Worm (Caenorhabditis elegans): ENCODE data around the gene Y48G9A.11.

Y48G9A.11 gene

DNA sequence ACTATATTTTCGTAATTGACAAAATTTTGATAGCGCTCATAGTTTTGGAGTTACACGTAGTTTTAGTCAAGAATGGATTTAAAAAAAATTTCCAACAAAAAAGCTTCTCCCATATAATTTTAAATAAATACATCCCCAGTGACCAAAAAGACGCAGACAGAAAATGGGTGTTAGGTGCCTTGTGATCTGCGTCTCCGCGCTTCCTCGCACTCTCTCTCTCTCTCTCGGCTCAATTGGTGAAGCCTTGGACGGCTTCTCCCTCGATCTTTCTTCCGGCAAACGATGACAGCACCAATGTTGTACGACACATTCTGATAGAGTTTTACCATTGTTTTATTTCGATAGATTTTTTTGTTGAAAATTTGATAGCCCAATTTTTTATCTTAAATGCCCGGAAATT lies 13.3 kb upstream of the Y48G9A.11 start:
- no peak for TF ChIP-seq ceh-39 (tag; optimal IDR thresholded peaks at IDR 0.05)
- peak; percentile 50 for TF ChIP-seq ces-1 (GFP tag; optimal IDR thresholded peaks at IDR 0.05)
- no peak for TF ChIP-seq ztf-11 (tag; optimal IDR thresholded peaks at IDR 0.05)
- no peak for TF ChIP-seq cnd-1 (tag; optimal IDR thresholded peaks at IDR 0.05)
- no peak for TF ChIP-seq ceh-83 (GFP tag; optimal IDR thresholded peaks at IDR 0.05)
- TF ChIP-seq lin-32 (GFP tag; optimal IDR thresholded peaks at IDR 0.05): no peak

DNA sequence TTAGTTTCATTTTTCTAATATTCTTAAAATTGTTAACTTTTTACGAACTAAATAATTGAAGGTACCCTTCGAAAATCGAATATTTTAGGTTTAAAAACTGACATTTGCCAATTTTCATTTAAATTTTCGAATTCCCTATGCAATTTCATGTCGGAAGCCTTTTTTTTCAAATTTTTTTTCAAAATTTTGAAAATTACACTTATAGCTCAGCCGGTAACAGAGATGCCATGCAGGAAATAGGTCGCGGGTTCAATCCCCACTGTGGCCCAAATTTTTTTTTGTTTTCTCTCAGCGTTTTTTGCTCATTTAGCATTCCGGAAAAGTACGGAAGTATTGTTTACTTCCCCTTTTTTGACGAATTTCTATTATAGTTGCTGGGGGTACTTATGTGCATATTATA lies 12.7 kb upstream of the Y48G9A.11 start:
- TF ChIP-seq ceh-43 (GFP tag; optimal IDR thresholded peaks at IDR 0.05) (no peak), lsy-2 (tag; optimal IDR thresholded peaks at IDR 0.05) (no peak), drap-1 (GFP tag; optimal IDR thresholded peaks at IDR 0.05) (no peak), bed-3 (GFP tag; optimal IDR thresholded peaks at IDR 0.05) (no peak), mls-2 (tag; optimal IDR thresholded peaks at IDR 0.05) (no peak), flh-1 (GFP tag; optimal IDR thresholded peaks at IDR 0.05) (no peak), cnd-1 (tag; optimal IDR thresholded peaks at IDR 0.05) (no peak), elt-3 (tag; optimal IDR thresholded peaks at IDR 0.05) (no peak), lin-13 (tag; optimal IDR thresholded peaks at IDR 0.05) (no peak), nhr-28 (tag; optimal IDR thresholded peaks at IDR 0.05) (no peak), ham-2 (GFP tag; optimal IDR thresholded peaks at IDR 0.05) (no peak), nhr-2 (tag; optimal IDR thresholded peaks at IDR 0.05) (no peak), sem-2 (GFP tag; optimal IDR thresholded peaks at IDR 0.05) (no peak), nhr-12 (tag; optimal IDR thresholded peaks at IDR 0.05) (no peak), ztf-11 (tag; optimal IDR thresholded peaks at IDR 0.05) (no peak)

DNA sequence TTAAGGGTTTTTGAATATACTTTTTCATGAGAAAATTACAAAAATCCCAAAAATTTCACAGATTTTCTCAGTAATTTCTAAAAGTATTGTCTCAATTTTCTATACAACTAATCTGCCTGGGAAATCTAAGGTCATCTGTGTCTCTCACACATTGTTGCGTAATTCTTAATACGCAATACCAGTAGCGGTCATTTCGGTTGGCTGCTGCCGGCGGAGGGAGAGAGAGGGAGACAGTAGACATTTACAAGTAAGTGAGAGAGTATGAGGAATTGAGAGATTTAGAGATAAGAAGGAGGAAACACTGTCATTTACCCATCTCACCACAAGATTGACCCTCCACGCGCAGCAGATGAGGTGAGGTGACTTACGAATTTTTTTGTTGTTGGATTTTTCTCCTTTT lies 9.2 kb upstream of the Y48G9A.11 start:
- TF ChIP-seq zip-8 (tag; optimal IDR thresholded peaks at IDR 0.05) (peak; percentile 93), nhr-2 (tag; optimal IDR thresholded peaks at IDR 0.05) (peak; percentile 97), cnd-1 (tag; optimal IDR thresholded peaks at IDR 0.05) (peak; percentile 57), elt-1 (tag; optimal IDR thresholded peaks at IDR 0.05; ENCODE audit: borderline replicate concordance, insufficient read depth) (peak; percentile 94), unc-62 (GFP tag; optimal IDR thresholded peaks at IDR 0.05) (peak; percentile 59), ceh-39 (tag; optimal IDR thresholded peaks at IDR 0.05) (peak; percentile 53), ces-1 (GFP tag; optimal IDR thresholded peaks at IDR 0.05) (peak; percentile 12), pha-4 (tag; optimal IDR thresholded peaks at IDR 0.05) (no peak), ztf-11 (tag; optimal IDR thresholded peaks at IDR 0.05) (peak; percentile 18), unc-120 (tag; optimal IDR thresholded peaks at IDR 0.05; ENCODE audit: poor library complexity, severe bottlenecking) (no peak), mep-1 (tag; optimal IDR thresholded peaks at IDR 0.05) (peak; percentile 78), lin-13 (tag; optimal IDR thresholded peaks at IDR 0.05) (no peak), mls-2 (tag; optimal IDR thresholded peaks at IDR 0.05) (peak; percentile 3), ham-2 (GFP tag; optimal IDR thresholded peaks at IDR 0.05) (peak; percentile 71)

DNA sequence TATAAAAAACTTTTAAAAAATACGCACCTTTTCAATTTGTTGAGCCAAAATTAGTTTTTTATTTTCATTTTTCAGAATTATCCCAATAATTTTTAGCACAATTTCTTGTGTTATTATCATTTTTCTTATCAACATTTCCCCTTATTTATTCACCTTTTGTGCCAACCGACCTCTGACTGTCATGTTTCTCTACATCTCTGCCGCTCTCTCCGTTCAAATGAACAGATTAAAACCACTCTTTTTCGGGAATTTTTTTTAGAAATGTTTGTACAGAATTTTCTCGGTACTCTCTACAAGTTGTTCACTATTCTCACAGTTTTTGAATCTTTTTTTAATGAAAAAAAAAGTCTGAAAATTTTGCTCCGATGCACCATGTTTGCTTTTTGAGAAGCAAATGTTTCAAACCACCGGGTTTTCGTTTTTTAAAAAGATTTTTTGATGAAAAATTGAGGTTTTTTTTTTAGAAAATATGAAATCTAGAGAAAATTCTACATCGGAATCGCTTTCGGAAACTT lies 7.0 kb upstream of the Y48G9A.11 start, which contains the start of gene frl-1:
Gene frl-1 (plus strand): TSS at position 465 of the 515 bp plus-strand sequence.
- TF ChIP-seq nhr-76 (tag; optimal IDR thresholded peaks at IDR 0.05) (no peak), mab-5 (tag; optimal IDR thresholded peaks at IDR 0.05) (no peak), ces-1 (GFP tag; optimal IDR thresholded peaks at IDR 0.05) (no peak)

DNA sequence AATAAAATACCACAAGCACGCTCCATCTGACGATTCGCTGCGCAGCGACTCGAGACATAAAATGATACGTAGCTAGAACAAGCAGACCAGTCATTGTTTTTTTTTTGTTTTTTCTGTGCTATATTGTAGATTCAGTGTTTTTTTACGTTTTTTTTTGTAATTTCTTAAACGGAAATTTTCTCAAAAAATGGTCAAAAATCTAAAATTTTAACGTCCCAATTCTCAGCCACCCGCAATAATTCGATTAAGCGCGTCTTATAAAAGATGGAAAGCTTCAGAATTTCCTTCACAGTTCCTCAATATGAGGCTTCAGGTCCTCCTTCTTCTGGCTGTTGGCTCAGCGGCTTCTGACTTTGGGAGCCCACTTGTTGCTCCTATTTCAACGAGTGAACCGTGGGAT lies 844 bp upstream of the Y48G9A.11 start, which contains the start of gene Y48G9A.6:
Gene Y48G9A.6 (plus strand): TSS at position 301 of the 400 bp plus-strand sequence.
- TF ChIP-seq lin-32 (GFP tag; optimal IDR thresholded peaks at IDR 0.05) (no peak), unc-120 (tag; optimal IDR thresholded peaks at IDR 0.05; ENCODE audit: poor library complexity, severe bottlenecking) (no peak), bed-3 (GFP tag; optimal IDR thresholded peaks at IDR 0.05) (no peak), pha-4 (tag; optimal IDR thresholded peaks at IDR 0.05) (no peak), zip-8 (tag; optimal IDR thresholded peaks at IDR 0.05) (no peak), unc-39 (tag; optimal IDR thresholded peaks at IDR 0.05) (no peak), ces-1 (GFP tag; optimal IDR thresholded peaks at IDR 0.05) (no peak), snpc-4 (tag; optimal IDR thresholded peaks at IDR 0.05) (no peak), nhr-12 (tag; optimal IDR thresholded peaks at IDR 0.05) (no peak), M03D4.4 (tag; optimal IDR thresholded peaks at IDR 0.05) (no peak), elt-3 (tag; optimal IDR thresholded peaks at IDR 0.05) (no peak), nhr-2 (tag; optimal IDR thresholded peaks at IDR 0.05) (no peak), sptf-1 (tag; optimal IDR thresholded peaks at IDR 0.05) (no peak), drap-1 (GFP tag; optimal IDR thresholded peaks at IDR 0.05) (no peak), blmp-1 (tag; optimal IDR thresholded peaks at IDR 0.05) (no peak), hlh-1 (tag; optimal IDR thresholded peaks at IDR 0.05) (no peak)

Data from whole organism, mixed stage, embryonic.